Fruit fly (Drosophila melanogaster) whole organism, adult: ENCODE results near the gene Hsp22.

Source experiments
- CG11617 ChIP-seq: fragments of 200-800 bp; sonication (Bioruptor generic); optimal IDR thresholded peaks from 2 replicates; lab custom pipeline; 2017; ENCODE audit warnings: mild to moderate bottlenecking, missing biosample characterization, missing genetic modification reagents, missing genetic modification characterization
- CG12768 ChIP-seq: fragments of 200-800 bp; sonication (Bioruptor generic); optimal IDR thresholded peaks from 2 replicates; lab custom pipeline; 2017; ENCODE audit warnings: missing biosample characterization, missing genetic modification characterization, mild to moderate bottlenecking, moderate library complexity, missing genetic modification reagents
- CG14711 ChIP-seq: fragments of 200-800 bp; sonication (Bioruptor generic); optimal IDR thresholded peaks from 2 replicates; lab custom pipeline; 2018; ENCODE audit warnings: missing biosample characterization, mild to moderate bottlenecking, missing genetic modification characterization, moderate library complexity
- CG1620 ChIP-seq: fragments of 200-800 bp; sonication (Bioruptor generic); optimal IDR thresholded peaks from 2 replicates; lab custom pipeline; 2016; ENCODE audit warnings: missing biosample characterization, missing genetic modification characterization
- CG33017 ChIP-seq: fragments of 200-800 bp; sonication (Bioruptor generic); optimal IDR thresholded peaks from 2 replicates; lab custom pipeline; 2018; ENCODE audit warnings: missing biosample characterization, mild to moderate bottlenecking, missing genetic modification characterization, moderate library complexity
- CG5204 ChIP-seq: fragments of 200-800 bp; sonication (Bioruptor generic); optimal IDR thresholded peaks from 2 replicates; lab custom pipeline; 2016; ENCODE audit warnings: missing biosample characterization, missing genetic modification characterization
- CG7045 ChIP-seq: fragments of 200-800 bp; sonication (Bioruptor generic); optimal IDR thresholded peaks from 2 replicates; lab custom pipeline; 2017; ENCODE audit warnings: missing biosample characterization, mild to moderate bottlenecking, missing genetic modification characterization
- CG7101 ChIP-seq: fragments of 200-800 bp; sonication (Bioruptor generic); optimal IDR thresholded peaks from 2 replicates; lab custom pipeline; 2018; ENCODE audit warnings: missing biosample characterization, mild to moderate bottlenecking, missing genetic modification characterization, moderate library complexity
- Clk ChIP-seq: fragments of 200-800 bp; sonication (Bioruptor generic); optimal IDR thresholded peaks from 2 replicates; lab custom pipeline; 2017; ENCODE audit warnings: missing biosample characterization, missing genetic modification characterization
- Crg-1 ChIP-seq: fragments of 200-800 bp; sonication (Bioruptor generic); optimal IDR thresholded peaks from 2 replicates; lab custom pipeline; 2016; ENCODE audit warnings: missing biosample characterization, missing genetic modification characterization
- Hr96 ChIP-seq: fragments of 200-800 bp; sonication (Bioruptor generic); optimal IDR thresholded peaks from 2 replicates; lab custom pipeline; 2016; ENCODE audit warnings: missing biosample characterization, missing genetic modification characterization
- Mnt ChIP-seq: fragments of 200-800 bp; sonication (Bioruptor generic); optimal IDR thresholded peaks from 2 replicates; lab custom pipeline; 2016; ENCODE audit warnings: missing biosample characterization, mild to moderate bottlenecking, missing genetic modification characterization
- bab1 ChIP-seq: fragments of 200-800 bp; sonication (Bioruptor generic); optimal IDR thresholded peaks from 3 replicates; lab custom pipeline; 2019; ENCODE audit warnings: missing biosample characterization, mild to moderate bottlenecking, missing genetic modification characterization, moderate library complexity
- cic ChIP-seq: fragments of 200-800 bp; sonication (Bioruptor generic); optimal IDR thresholded peaks from 2 replicates; lab custom pipeline; 2017; ENCODE audit warnings: missing biosample characterization, mild to moderate bottlenecking, missing genetic modification characterization, moderate library complexity
- cnc ChIP-seq, 2 experiments: fragments of >200 bp; optimal IDR thresholded peaks; 2 replicates each; lab custom pipeline; 2017
- kay ChIP-seq: fragments of 200-800 bp; sonication (Bioruptor generic); peaks from one replicate; lab custom pipeline; 2016; ENCODE audit warnings: missing biosample characterization, missing genetic modification characterization, borderline replicate concordance
- ovo ChIP-seq: fragments of 200-800 bp; sonication (Bioruptor generic); optimal IDR thresholded peaks from 2 replicates; lab custom pipeline; 2016; ENCODE audit warnings: missing biosample characterization, missing genetic modification characterization
- pad ChIP-seq: fragments of 200-800 bp; sonication (Bioruptor generic); optimal IDR thresholded peaks from 3 replicates; lab custom pipeline; 2017; ENCODE audit warnings: missing biosample characterization, missing genetic modification characterization, mild to moderate bottlenecking, moderate library complexity, missing genetic modification reagents
- tj ChIP-seq: fragments of 200-800 bp; sonication (Bioruptor generic); optimal IDR thresholded peaks from 3 replicates; lab custom pipeline; 2017; ENCODE audit warnings: missing biosample characterization, mild to moderate bottlenecking, missing genetic modification characterization, moderate library complexity
- toe ChIP-seq: fragments of 200-800 bp; sonication (Bioruptor generic); optimal IDR thresholded peaks from 2 replicates; lab custom pipeline; 2016; ENCODE audit warnings: missing biosample characterization, missing genetic modification characterization

The Hsp22 gene

dm6 chr3L:9420054-9420818, 47.5 kb downstream of the Hsp22 start:
- TF ChIP-seq tj (GFP tag; lab: Kevin White, UChicago) (peak; percentile 94), Hr96 (GFP tag; lab: Kevin White, UChicago) (peak; percentile 80), CG33017 (tag; lab: Kevin White, UChicago) (peak; percentile 96), cnc (optimal IDR thresholded peaks at IDR 0.05; lab: Kevin White, UChicago) (no peak), CG14711 (tag; lab: Kevin White, UChicago) (peak; percentile 91), cic (peak; percentile 87), pad (peak; percentile 92), bab1 (GFP tag; lab: Kevin White, UChicago) (peak; percentile 98), ovo (peak; percentile 84), CG7101 (peak; percentile 95), toe (GFP tag; lab: Kevin White, UChicago) (peak; percentile 58), CG7045 (GFP tag; lab: Kevin White, UChicago) (peak; percentile 95), CG5204 (GFP tag; lab: Kevin White, UChicago) (peak; percentile 89), CG11617 (GFP tag; lab: Kevin White, UChicago) (peak; percentile 95), Mnt (GFP tag; lab: Kevin White, UChicago) (peak; percentile 89), kay (GFP tag; lab: Kevin White, UChicago) (peak; percentile 96), Crg-1 (GFP tag; lab: Kevin White, UChicago) (peak; percentile 87), CG12768 (peak; percentile 88), CG1620 (GFP tag; lab: Kevin White, UChicago) (peak; percentile 84), Clk (GFP tag; lab: Kevin White, UChicago) (peak; percentile 61)

- TF ChIP-seq cnc (optimal IDR thresholded peaks at IDR 0.05; lab: Kevin White, UChicago) (peak; percentile 71 to 73), toe (GFP tag; lab: Kevin White, UChicago) (no peak)
Measured at dm6 chr3L:9420819-9421130, 48.0 kb downstream of the Hsp22 start.

dm6 chr3L:9421621-9422020, 48.9 kb downstream of the Hsp22 start:
- peak; percentile 33 for TF ChIP-seq tj (GFP tag; lab: Kevin White, UChicago)
- TF ChIP-seq CG11617 (GFP tag; lab: Kevin White, UChicago), result no peak
- no peak for TF ChIP-seq Crg-1 (GFP tag; lab: Kevin White, UChicago)
- peak; percentile 32 for TF ChIP-seq cic
- no peak for TF ChIP-seq CG7101
- TF ChIP-seq ovo, result peak; percentile 26
- TF ChIP-seq CG33017 (tag; lab: Kevin White, UChicago), result no peak
- no peak for TF ChIP-seq toe (GFP tag; lab: Kevin White, UChicago)
- no peak for TF ChIP-seq CG12768
- TF ChIP-seq Hr96 (GFP tag; lab: Kevin White, UChicago), result no peak

dm6 chr3L:9422135-9422534, 49.4 kb downstream of the Hsp22 start:
- TF ChIP-seq Hr96 (GFP tag; lab: Kevin White, UChicago), result no peak
- TF ChIP-seq CG5204 (GFP tag; lab: Kevin White, UChicago), result no peak
- no peak for TF ChIP-seq bab1 (GFP tag; lab: Kevin White, UChicago)
- peak in 1 of 2 experiments; percentile 62 for TF ChIP-seq cnc (optimal IDR thresholded peaks at IDR 0.05; lab: Kevin White, UChicago)
- no peak for TF ChIP-seq CG14711 (tag; lab: Kevin White, UChicago)
- TF ChIP-seq Mnt (GFP tag; lab: Kevin White, UChicago), result no peak
- TF ChIP-seq CG7045 (GFP tag; lab: Kevin White, UChicago), result no peak
- TF ChIP-seq CG11617 (GFP tag; lab: Kevin White, UChicago), result no peak

dm6 chr3L:9422636-9423419, 50.1 kb downstream of the Hsp22 start, which contains the start of gene aay:
Gene aay, plus strand, starts transcription at chr3L:9423253.
- TF ChIP-seq pad (peak; percentile 94), toe (GFP tag; lab: Kevin White, UChicago) (peak; percentile 98), CG7101 (peak; percentile 99), CG7045 (GFP tag; lab: Kevin White, UChicago) (peak; percentile 99), CG14711 (tag; lab: Kevin White, UChicago) (peak; percentile 98), cic (peak; percentile 97), Hr96 (GFP tag; lab: Kevin White, UChicago) (peak; percentile 98), kay (GFP tag; lab: Kevin White, UChicago) (peak; percentile 100), CG33017 (tag; lab: Kevin White, UChicago) (peak; percentile 100), cnc (optimal IDR thresholded peaks at IDR 0.05; lab: Kevin White, UChicago) (no peak), Crg-1 (GFP tag; lab: Kevin White, UChicago) (peak; percentile 92), CG1620 (GFP tag; lab: Kevin White, UChicago) (peak; percentile 97), Clk (GFP tag; lab: Kevin White, UChicago) (peak; percentile 98), CG5204 (GFP tag; lab: Kevin White, UChicago) (peak; percentile 99), Mnt (GFP tag; lab: Kevin White, UChicago) (peak; percentile 97), CG11617 (GFP tag; lab: Kevin White, UChicago) (peak; percentile 99), ovo (peak; percentile 96), CG12768 (peak; percentile 99), tj (GFP tag; lab: Kevin White, UChicago) (peak; percentile 96), bab1 (GFP tag; lab: Kevin White, UChicago) (peak; percentile 99)
